Worm (Caenorhabditis elegans) whole organism, L1 larva: ENCODE results near the gene mma-1.
A peak's percentile ranks its signal among the peaks of the same experiment; 100 is the strongest.

Experiments used
- C04F5.9 ChIP-seq: sonication (generic microtip); optimal IDR thresholded peaks from 2 replicates; lab custom pipeline; 2016; ENCODE audit warnings: missing genetic modification characterization, missing compliant biosample characterization
- C16A3.4 ChIP-seq: fragments of 150-350 bp; optimal IDR thresholded peaks from 2 replicates; lab custom pipeline; 2014; ENCODE audit warnings: missing biosample characterization, missing genetic modification characterization
- alr-1 ChIP-seq: fragments of 200-800 bp; sonication (Bioruptor generic); optimal IDR thresholded peaks from 2 replicates; lab custom pipeline; 2018; ENCODE audit warnings: borderline replicate concordance, mild to moderate bottlenecking, missing genetic modification characterization, missing compliant biosample characterization
- ama-1 ChIP-seq: fragments of 150-350 bp; optimal IDR thresholded peaks from 2 replicates; lab custom pipeline; 2014
- blmp-1 ChIP-seq: fragments of 150-350 bp; optimal IDR thresholded peaks from 2 replicates; lab custom pipeline; 2014; ENCODE audit warnings: missing biosample characterization, missing genetic modification characterization
- ceh-82 ChIP-seq, 3 experiments: fragments of 150-350 bp in 1 of 3; sonication (generic microtip) in 2 of 3; optimal IDR thresholded peaks; 2 replicates each; lab custom pipeline; 2014 to 2017; ENCODE audit warnings: missing biosample characterization in 3 of 3, missing genetic modification characterization in 3 of 3
- dpl-1 ChIP-seq, 3 experiments: fragments of 150-350 bp in 2 of 3; sonication (generic microtip) in 1 of 3; optimal IDR thresholded peaks; 2 replicates each; lab custom pipeline; 2014 to 2017; ENCODE audit warnings: missing biosample characterization in 3 of 3, missing genetic modification characterization in 3 of 3, missing genetic modification reagents in 3 of 3
- dsc-1 ChIP-seq: sonication (generic microtip); optimal IDR thresholded peaks from 2 replicates; lab custom pipeline; 2016; ENCODE audit warnings: mild to moderate bottlenecking, missing genetic modification characterization, missing compliant biosample characterization
- efl-1 ChIP-seq, 4 experiments: fragments of 150-350 bp; optimal IDR thresholded peaks in 3 of 4; peaks in 1 of 4; 1 replicate in 1 of 4; 2 replicates in 3 of 4; lab custom pipeline; 2014; ENCODE audit warnings: missing biosample characterization in 2 of 4, missing genetic modification characterization in 2 of 4, missing genetic modification reagents in 2 of 4
- egl-27 ChIP-seq, 2 experiments: fragments of 150-350 bp in 1 of 2; sonication (generic microtip); optimal IDR thresholded peaks; 3 replicates each; lab custom pipeline; 2017 to 2018; ENCODE audit warnings: missing biosample characterization in 2 of 2, missing genetic modification characterization in 2 of 2, missing genetic modification reagents in 2 of 2
- elt-2 ChIP-seq: sonication (generic microtip); optimal IDR thresholded peaks from 2 replicates; lab custom pipeline; 2016; ENCODE audit warnings: missing genetic modification characterization, mild to moderate bottlenecking, inconsistent platforms, missing compliant biosample characterization, missing genetic modification reagents
- elt-3 ChIP-seq, 6 experiments: fragments of 150-350 bp in 1 of 6; sonication (generic microtip); optimal IDR thresholded peaks; 2 replicates each; lab custom pipeline; 2017 to 2018; ENCODE audit warnings: missing biosample characterization in 6 of 6, missing genetic modification characterization in 6 of 6, inconsistent platforms in 1 of 6
- ets-5 ChIP-seq: fragments of 200-800 bp; sonication (Bioruptor generic); IDR thresholded peaks from 2 replicates; pipeline ENCODE4 v1.3.6; 2022; ENCODE audit warnings: missing genetic modification characterization, missing compliant biosample characterization
- fkh-10 ChIP-seq: sonication (generic microtip); optimal IDR thresholded peaks from 2 replicates; lab custom pipeline; 2017; ENCODE audit warnings: missing biosample characterization, missing genetic modification reagents, missing genetic modification characterization
- fkh-8 ChIP-seq: sonication (generic microtip); optimal IDR thresholded peaks from 2 replicates; lab custom pipeline; 2016; ENCODE audit warnings: mild to moderate bottlenecking, missing genetic modification characterization, missing compliant biosample characterization
- fos-1 ChIP-seq: fragments of 150-350 bp; optimal IDR thresholded peaks from 2 replicates; lab custom pipeline; 2014; ENCODE audit warnings: missing biosample characterization, missing genetic modification characterization
- grh-1 ChIP-seq: fragments of 200-800 bp; sonication (Bioruptor generic); IDR thresholded peaks from 2 replicates; pipeline ENCODE4 v1.3.6; 2022; ENCODE audit warnings: missing genetic modification reagents, missing genetic modification characterization, missing compliant biosample characterization
- hlh-17 ChIP-seq: fragments of 200-800 bp; sonication (Bioruptor generic); optimal IDR thresholded peaks from 2 replicates; lab custom pipeline; 2018; ENCODE audit warnings: missing genetic modification characterization, mild to moderate bottlenecking, missing compliant biosample characterization, moderate library complexity, borderline replicate concordance
- irx-1 ChIP-seq: sonication (generic microtip); optimal IDR thresholded peaks from 2 replicates; lab custom pipeline; 2016; ENCODE audit warnings: missing genetic modification characterization, missing compliant biosample characterization
- isw-1 ChIP-seq: fragments of 200-800 bp; sonication (Bioruptor generic); IDR thresholded peaks from 2 replicates; pipeline ENCODE4 v1.3.6; 2022; ENCODE audit warnings: missing genetic modification characterization, missing compliant biosample characterization
- jun-1 ChIP-seq: fragments of 150-350 bp; optimal IDR thresholded peaks from 2 replicates; lab custom pipeline; 2014; ENCODE audit warnings: missing biosample characterization, missing genetic modification reagents, missing genetic modification characterization
- lin-13 ChIP-seq: fragments of 150-350 bp; optimal IDR thresholded peaks from 2 replicates; lab custom pipeline; 2014; ENCODE audit warnings: missing biosample characterization, missing genetic modification reagents, missing genetic modification characterization
- lin-14 ChIP-seq: fragments of 200-800 bp; sonication (Bioruptor generic); optimal IDR thresholded peaks from 2 replicates; lab custom pipeline; 2018; ENCODE audit warnings: mild to moderate bottlenecking, missing genetic modification characterization, moderate library complexity, missing compliant biosample characterization
- lin-15B ChIP-seq: fragments of 150-350 bp; sonication (generic microtip); optimal IDR thresholded peaks from 3 replicates; lab custom pipeline; 2014; ENCODE audit warnings: missing biosample characterization, missing genetic modification characterization
- lin-35 ChIP-seq, 2 experiments: fragments of 150-350 bp; optimal IDR thresholded peaks; 2 replicates each; lab custom pipeline; 2014; ENCODE audit warnings: missing biosample characterization in 2 of 2, missing genetic modification characterization in 2 of 2, missing genetic modification reagents in 2 of 2
- lin-39 ChIP-seq: fragments of 150-350 bp; optimal IDR thresholded peaks from 2 replicates; lab custom pipeline; 2014; ENCODE audit warnings: missing biosample characterization, missing genetic modification reagents, missing genetic modification characterization
- lir-3 ChIP-seq: sonication (generic microtip); optimal IDR thresholded peaks from 2 replicates; lab custom pipeline; 2016; ENCODE audit warnings: mild to moderate bottlenecking, missing genetic modification characterization, moderate library complexity, missing compliant biosample characterization; ENCODE audit not compliant: poor library complexity
- mab-9 ChIP-seq: fragments of 200-800 bp; sonication (Bioruptor generic); IDR thresholded peaks from 2 replicates; pipeline ENCODE4 v1.3.6; 2022; ENCODE audit warnings: missing genetic modification reagents, missing genetic modification characterization, missing compliant biosample characterization
- mdl-1 ChIP-seq, 2 experiments: fragments of 150-350 bp; optimal IDR thresholded peaks; 2 replicates each; lab custom pipeline; 2014 to 2017; ENCODE audit warnings: missing biosample characterization in 2 of 2, missing genetic modification characterization in 2 of 2, inconsistent platforms in 1 of 2
- mef-2 ChIP-seq: fragments of 150-350 bp; optimal IDR thresholded peaks from 2 replicates; lab custom pipeline; 2014; ENCODE audit warnings: missing biosample characterization, missing genetic modification characterization
- mep-1 ChIP-seq: fragments of 150-350 bp; optimal IDR thresholded peaks from 2 replicates; lab custom pipeline; 2014; ENCODE audit warnings: missing biosample characterization, missing genetic modification characterization
- nhr-12 ChIP-seq: sonication (generic microtip); optimal IDR thresholded peaks from 2 replicates; lab custom pipeline; 2017; ENCODE audit warnings: missing biosample characterization, missing genetic modification characterization
- nhr-19 ChIP-seq: fragments of 200-800 bp; sonication (Bioruptor generic); conservative IDR thresholded peaks from 2 replicates; pipeline ENCODE4 v1.3.6; 2022; ENCODE audit warnings: missing genetic modification characterization, missing compliant biosample characterization
- nhr-20 ChIP-seq: sonication (generic microtip); optimal IDR thresholded peaks from 2 replicates; lab custom pipeline; 2016; ENCODE audit warnings: mild to moderate bottlenecking, missing genetic modification characterization, missing compliant biosample characterization
- nhr-71 ChIP-seq: sonication (generic microtip); optimal IDR thresholded peaks from 2 replicates; lab custom pipeline; 2016; ENCODE audit warnings: mild to moderate bottlenecking, missing genetic modification characterization, moderate library complexity, missing compliant biosample characterization
- nhr-77 ChIP-seq: fragments of 150-350 bp; optimal IDR thresholded peaks from 2 replicates; lab custom pipeline; 2014; ENCODE audit warnings: missing biosample characterization, missing genetic modification characterization
- nhr-85 ChIP-seq: sonication (generic microtip); peaks from one replicate; lab custom pipeline; 2016; ENCODE audit warnings: missing genetic modification characterization, inconsistent platforms, missing compliant biosample characterization
- nhr-90 ChIP-seq: sonication (generic microtip); optimal IDR thresholded peaks from 2 replicates; lab custom pipeline; 2016; ENCODE audit warnings: mild to moderate bottlenecking, missing genetic modification characterization, missing compliant biosample characterization; ENCODE audit not compliant: poor library complexity
- pax-3 ChIP-seq: fragments of 200-800 bp; sonication (Bioruptor generic); optimal IDR thresholded peaks from 2 replicates; lab custom pipeline; 2018; ENCODE audit warnings: mild to moderate bottlenecking, missing genetic modification characterization, moderate library complexity, missing compliant biosample characterization
- pqm-1 ChIP-seq: sonication (generic microtip); optimal IDR thresholded peaks from 3 replicates; lab custom pipeline; 2017; ENCODE audit warnings: missing biosample characterization, missing genetic modification characterization
- rnt-1 ChIP-seq: sonication (generic microtip); optimal IDR thresholded peaks from 2 replicates; lab custom pipeline; 2016; ENCODE audit warnings: mild to moderate bottlenecking, missing genetic modification characterization, moderate library complexity, missing compliant biosample characterization
- skn-1 ChIP-seq: fragments of 150-350 bp; optimal IDR thresholded peaks from 2 replicates; lab custom pipeline; 2014; ENCODE audit warnings: missing biosample characterization, missing genetic modification characterization
- snu-23 ChIP-seq: sonication (generic microtip); optimal IDR thresholded peaks from 2 replicates; lab custom pipeline; 2016; ENCODE audit warnings: missing genetic modification characterization, missing compliant biosample characterization
- sup-37 ChIP-seq: fragments of 200-800 bp; sonication (Bioruptor generic); optimal IDR thresholded peaks from 2 replicates; lab custom pipeline; 2018; ENCODE audit warnings: mild to moderate bottlenecking, missing genetic modification characterization, missing compliant biosample characterization
- swsn-7 ChIP-seq: sonication (generic microtip); optimal IDR thresholded peaks from 2 replicates; lab custom pipeline; 2016; ENCODE audit warnings: missing genetic modification characterization, missing compliant biosample characterization
- tbx-2 ChIP-seq: sonication (generic microtip); optimal IDR thresholded peaks from 2 replicates; lab custom pipeline; 2016; ENCODE audit warnings: missing genetic modification characterization, missing compliant biosample characterization
- unc-130 ChIP-seq: fragments of 150-350 bp; optimal IDR thresholded peaks from 2 replicates; lab custom pipeline; 2017; ENCODE audit warnings: missing biosample characterization, missing genetic modification characterization, inconsistent platforms
- unc-86 ChIP-seq: sonication (generic microtip); optimal IDR thresholded peaks from 2 replicates; lab custom pipeline; 2016; ENCODE audit warnings: missing genetic modification characterization, missing compliant biosample characterization
- unc-98 ChIP-seq: fragments of 200-800 bp; sonication (Bioruptor generic); IDR thresholded peaks from 2 replicates; pipeline ENCODE4 v1.3.6; 2022; ENCODE audit warnings: missing genetic modification characterization, missing compliant biosample characterization
- xbp-1 ChIP-seq: sonication (generic microtip); optimal IDR thresholded peaks from 2 replicates; lab custom pipeline; 2016; ENCODE audit warnings: missing genetic modification characterization, missing compliant biosample characterization
- ztf-11 ChIP-seq, 2 experiments: sonication (generic microtip); optimal IDR thresholded peaks; 2 replicates each; lab custom pipeline; 2016 to 2017; ENCODE audit warnings: missing genetic modification characterization in 2 of 2, missing biosample characterization in 1 of 2, missing compliant biosample characterization in 1 of 2

mma-1 gene

DNA sequence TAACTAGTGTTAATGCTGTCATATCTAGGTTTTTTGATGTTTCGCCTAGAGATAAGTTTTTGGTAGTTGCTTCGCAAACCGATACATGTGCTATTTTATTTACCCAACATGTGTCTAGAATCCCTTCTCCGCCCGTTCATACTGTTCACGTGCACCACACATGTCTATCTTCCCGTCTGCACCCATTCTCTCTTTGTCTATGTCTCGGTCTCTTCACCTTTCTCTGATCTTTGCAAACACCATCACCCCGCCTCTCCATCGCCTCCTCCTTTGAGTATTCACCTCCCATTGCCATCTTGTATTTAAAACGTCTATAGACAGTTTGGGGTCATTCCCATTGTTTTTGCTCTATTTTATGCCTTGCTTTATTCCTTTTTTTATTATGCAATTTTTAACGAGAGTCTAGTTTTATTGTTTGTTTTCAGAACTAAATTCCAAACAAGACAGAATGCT lies 41.2 kb upstream of the mma-1 start, which contains the start of gene F56H9.2:
Gene F56H9.2, plus strand, starts transcription at position 426 of the 453 bp plus-strand sequence.
- TF ChIP-seq mef-2 (tag; lab: Kevin White, UChicago) = peak; percentile 26
- peak; percentile 94 for TF ChIP-seq nhr-19 (GFP tag; lab: Robert Waterston, UW)
- TF ChIP-seq mdl-1 (tag; optimal IDR thresholded peaks at IDR 0.05; lab: Kevin White, UChicago) = peak in 1 of 2 experiments; percentile 96
- TF ChIP-seq C16A3.4 (tag; lab: Kevin White, UChicago) = peak; percentile 41
- TF ChIP-seq elt-2 = peak; percentile 89
- peak; percentile 10 for TF ChIP-seq lin-39 (tag; lab: Kevin White, UChicago)
- no peak for TF ChIP-seq unc-98 (GFP tag; lab: Robert Waterston, UW)
- TF ChIP-seq nhr-12 = no peak
- peak; percentile 24 to 34 (median 29) for TF ChIP-seq dpl-1 (GFP tag; optimal IDR thresholded peaks at IDR 0.05; lab: Kevin White, UChicago)
- peak; percentile 76 for TF ChIP-seq blmp-1 (tag; lab: Kevin White, UChicago)
- peak; percentile 65 for TF ChIP-seq skn-1 (tag; lab: Kevin White, UChicago)
- TF ChIP-seq tbx-2 (tag; lab: Kevin White, UChicago) = peak; percentile 83
- peak; percentile 98 for TF ChIP-seq nhr-20 (tag; lab: Kevin White, UChicago)
- peak in 2 of 3 experiments; percentile 7 to 51 for TF ChIP-seq ceh-82 (tag; optimal IDR thresholded peaks at IDR 0.05; lab: Kevin White, UChicago)
- peak; percentile 61 for TF ChIP-seq xbp-1 (tag; lab: Kevin White, UChicago)
- TF ChIP-seq lin-15B = no peak
- TF ChIP-seq fos-1 (tag; lab: Kevin White, UChicago) = peak; percentile 13
- TF ChIP-seq lin-13 = peak; percentile 8
- TF ChIP-seq unc-86 (tag; lab: Kevin White, UChicago) = peak; percentile 46
- 0 out of 2 replicates have a peak, but pooled peaks have one; percentile 2 for TF ChIP-seq isw-1 (GFP tag; lab: Robert Waterston, UW)
- TF ChIP-seq sup-37 (GFP tag; lab: Kevin White, UChicago) = peak; percentile 24
- peak; percentile 82 for TF ChIP-seq dsc-1
- peak; percentile 58 for TF ChIP-seq nhr-77 (tag; lab: Kevin White, UChicago)
- no peak for TF ChIP-seq mab-9 (GFP tag; lab: Robert Waterston, UW)
- TF ChIP-seq unc-130 (tag; lab: Kevin White, UChicago) = peak; percentile 94
- peak; percentile 74 for TF ChIP-seq swsn-7 (tag; lab: Kevin White, UChicago)
- peak; percentile 83 for TF ChIP-seq pax-3 (tag; lab: Kevin White, UChicago)
- TF ChIP-seq grh-1 = peak; percentile 69
- no peak for TF ChIP-seq snu-23 (GFP tag; lab: Kevin White, UChicago)
- TF ChIP-seq nhr-71 (tag; lab: Kevin White, UChicago) = peak; percentile 95
- peak; percentile 36 for TF ChIP-seq ama-1 (lab: Kevin White, UChicago)
- TF ChIP-seq ztf-11 (tag; optimal IDR thresholded peaks at IDR 0.05; lab: Kevin White, UChicago) = peak in 1 of 2 experiments; percentile 27
- peak; percentile 43 to 83 for TF ChIP-seq lin-35 (GFP tag; optimal IDR thresholded peaks at IDR 0.05; lab: Kevin White, UChicago)
- TF ChIP-seq C04F5.9 (tag; lab: Kevin White, UChicago) = no peak
- no peak for TF ChIP-seq fkh-8 (tag; lab: Kevin White, UChicago)
- TF ChIP-seq alr-1 = no peak
- peak; percentile 88 for TF ChIP-seq rnt-1 (tag; lab: Kevin White, UChicago)
- peak; percentile 72 for TF ChIP-seq mep-1 (tag; lab: Kevin White, UChicago)
- no peak for TF ChIP-seq fkh-10 (GFP tag; lab: Kevin White, UChicago)
- TF ChIP-seq pqm-1 = peak; percentile 42
- peak; percentile 81 for TF ChIP-seq nhr-90 (tag; lab: Kevin White, UChicago)
- peak; percentile 98 for TF ChIP-seq nhr-85 (tag; lab: Kevin White, UChicago)
- peak in 3 of 6 experiments; percentile 68 to 92 (median 70) for TF ChIP-seq elt-3 (tag; optimal IDR thresholded peaks at IDR 0.05; lab: Kevin White, UChicago)
- TF ChIP-seq hlh-17 (GFP tag; lab: Kevin White, UChicago) = no peak
- TF ChIP-seq egl-27 (tag; optimal IDR thresholded peaks at IDR 0.05; lab: Kevin White, UChicago) = peak; percentile 66 to 72
- peak; percentile 46 for TF ChIP-seq lir-3 (tag; lab: Kevin White, UChicago)
- peak; percentile 96 for TF ChIP-seq lin-14 (GFP tag; lab: Kevin White, UChicago)
- peak; percentile 59 for TF ChIP-seq irx-1 (tag; lab: Kevin White, UChicago)
- peak; percentile 62 for TF ChIP-seq jun-1
- TF ChIP-seq ets-5 (GFP tag; lab: Robert Waterston, UW) = no peak
- TF ChIP-seq efl-1 (optimal IDR thresholded peaks at IDR 0.05; lab: Kevin White, UChicago) = peak; percentile 44 to 46
- TF ChIP-seq efl-1 (GFP tag; optimal IDR thresholded peaks at IDR 0.05 in 1 of 2; lab: Kevin White, UChicago) = peak; percentile 14 to 92
